Fruit fly (Drosophila melanogaster) whole organism, embryonic: ENCODE data around the gene CG1354.

ENCODE experiments used
- Antp ChIP-seq: fragments of 200-800 bp; sonication (Bioruptor generic); optimal IDR thresholded peaks from 3 replicates; lab custom pipeline; 2016; ENCODE audit warnings: missing biosample characterization, missing genetic modification characterization
- Asciz ChIP-seq: fragments of 200-800 bp; sonication (Bioruptor generic); optimal IDR thresholded peaks from 2 replicates; lab custom pipeline; 2017; ENCODE audit warnings: missing biosample characterization, mild to moderate bottlenecking, missing genetic modification characterization, missing genetic modification reagents
- CG10209 ChIP-seq: fragments of 200-800 bp; sonication (Bioruptor generic); optimal IDR thresholded peaks from 3 replicates; lab custom pipeline; 2017; ENCODE audit warnings: missing biosample characterization, mild to moderate bottlenecking, missing genetic modification characterization, missing genetic modification reagents
- CG10321 ChIP-seq: fragments of 200-800 bp; sonication (Bioruptor generic); IDR thresholded peaks from 2 replicates; pipeline ENCODE4 v1.3.6; 2022; ENCODE audit warnings: missing biosample characterization, missing genetic modification characterization
- CG10366 ChIP-seq: fragments of 200-800 bp; sonication (Bioruptor generic); IDR thresholded peaks from 2 replicates; pipeline ENCODE4 v1.3.6; 2022; ENCODE audit warnings: missing biosample characterization, missing genetic modification characterization
- CG11398 ChIP-seq: fragments of 200-800 bp; sonication (Bioruptor generic); optimal IDR thresholded peaks from 2 replicates; lab custom pipeline; 2016; ENCODE audit warnings: missing biosample characterization, missing genetic modification characterization
- CG12659 ChIP-seq: fragments of 200-800 bp; sonication (Bioruptor generic); optimal IDR thresholded peaks from 3 replicates; lab custom pipeline; 2017; ENCODE audit warnings: mild to moderate bottlenecking, missing biosample characterization, missing genetic modification reagents, missing genetic modification characterization
- CG15479 ChIP-seq: fragments of 200-800 bp; sonication (Bioruptor generic); optimal IDR thresholded peaks from 3 replicates; lab custom pipeline; 2019; ENCODE audit warnings: missing biosample characterization, mild to moderate bottlenecking, missing genetic modification characterization, moderate library complexity
- CG15601 ChIP-seq: fragments of 200-800 bp; sonication (Bioruptor generic); optimal IDR thresholded peaks from 3 replicates; lab custom pipeline; 2019; ENCODE audit warnings: missing biosample characterization, mild to moderate bottlenecking, missing genetic modification characterization, moderate library complexity
- CG16779 ChIP-seq: fragments of 200-800 bp; sonication (Bioruptor generic); IDR thresholded peaks from 2 replicates; pipeline ENCODE4 v1.3.6; 2022; ENCODE audit warnings: missing biosample characterization, missing genetic modification characterization
- CG16813 ChIP-seq: fragments of 200-800 bp; sonication (Bioruptor generic); IDR thresholded peaks from 3 replicates; pipeline ENCODE4 v1.3.6; 2022; ENCODE audit warnings: missing biosample characterization, missing genetic modification characterization; ENCODE audit not compliant: partially characterized antibody
- CG2129 ChIP-seq: fragments of 200-800 bp; sonication (Bioruptor generic); IDR thresholded peaks from 2 replicates; pipeline ENCODE4 v1.3.6; 2022; ENCODE audit warnings: missing biosample characterization, missing genetic modification characterization; ENCODE audit not compliant: partially characterized antibody
- CG2199 ChIP-seq: fragments of 200-800 bp; sonication (Bioruptor generic); IDR thresholded peaks from 3 replicates; pipeline ENCODE4 v1.3.6; 2022; ENCODE audit warnings: missing biosample characterization, missing genetic modification characterization
- CG3838 ChIP-seq: fragments of 200-800 bp; sonication (Bioruptor generic); optimal IDR thresholded peaks from 3 replicates; lab custom pipeline; 2016; ENCODE audit warnings: missing biosample characterization, missing genetic modification characterization
- CG6689 ChIP-seq: fragments of 200-800 bp; sonication (Bioruptor generic); IDR thresholded peaks from 2 replicates; pipeline ENCODE4 v1.3.6; 2022; ENCODE audit warnings: missing biosample characterization, missing genetic modification characterization
- CG6765 ChIP-seq: fragments of 200-800 bp; sonication (Bioruptor generic); optimal IDR thresholded peaks from 3 replicates; lab custom pipeline; 2017; ENCODE audit warnings: missing biosample characterization, mild to moderate bottlenecking, missing genetic modification characterization
- CG7987 ChIP-seq: fragments of 200-800 bp; sonication (Bioruptor generic); optimal IDR thresholded peaks from 2 replicates; lab custom pipeline; 2018; ENCODE audit warnings: missing biosample characterization, mild to moderate bottlenecking, missing genetic modification characterization, moderate library complexity
- CG9437 ChIP-seq: fragments of 200-800 bp; sonication (Bioruptor generic); optimal IDR thresholded peaks from 2 replicates; lab custom pipeline; 2018; ENCODE audit warnings: missing biosample characterization, mild to moderate bottlenecking, missing genetic modification characterization
- CG9727 ChIP-seq: fragments of 200-800 bp; sonication (Bioruptor generic); optimal IDR thresholded peaks from 3 replicates; lab custom pipeline; 2017; ENCODE audit warnings: missing biosample characterization, mild to moderate bottlenecking, missing genetic modification characterization
- CoRest ChIP-seq: fragments of 200-800 bp; sonication (Bioruptor generic); optimal IDR thresholded peaks from 3 replicates; lab custom pipeline; 2018; ENCODE audit warnings: missing biosample characterization, mild to moderate bottlenecking, missing genetic modification characterization, moderate library complexity
- D19A ChIP-seq: fragments of 200-800 bp; optimal IDR thresholded peaks from 3 replicates; lab custom pipeline; 2019; ENCODE audit warnings: missing biosample characterization, mild to moderate bottlenecking, missing genetic modification characterization, moderate library complexity
- D19B ChIP-seq: fragments of 200-800 bp; sonication (Bioruptor generic); optimal IDR thresholded peaks from 2 replicates; lab custom pipeline; 2017; ENCODE audit warnings: missing biosample characterization, mild to moderate bottlenecking, missing genetic modification characterization
- Dp ChIP-seq: fragments of 200-800 bp; sonication (Bioruptor generic); optimal IDR thresholded peaks from 2 replicates; lab custom pipeline; 2018; ENCODE audit warnings: missing biosample characterization, mild to moderate bottlenecking, missing genetic modification characterization, moderate library complexity
- E2f2 ChIP-seq: fragments of 200-800 bp; sonication (Bioruptor generic); IDR thresholded peaks from 2 replicates; pipeline ENCODE4 v1.3.6; 2022; ENCODE audit warnings: missing biosample characterization, missing genetic modification characterization
- HHEX ChIP-seq: fragments of 200-800 bp; sonication (Bioruptor generic); optimal IDR thresholded peaks from 3 replicates; lab custom pipeline; 2017; ENCODE audit warnings: missing biosample characterization, mild to moderate bottlenecking, missing genetic modification characterization, missing genetic modification reagents
- HLH3B ChIP-seq: fragments of 200-800 bp; sonication (Bioruptor generic); IDR thresholded peaks from 2 replicates; pipeline ENCODE4 v1.3.6; 2022; ENCODE audit warnings: missing biosample characterization, missing genetic modification characterization
- HLH4C ChIP-seq: fragments of 200-800 bp; sonication (Bioruptor generic); IDR thresholded peaks from 3 replicates; pipeline ENCODE4 v1.3.6; 2022; ENCODE audit warnings: missing biosample characterization, missing genetic modification characterization; ENCODE audit not compliant: partially characterized antibody
- Lhr ChIP-seq: fragments of 200-800 bp; sonication (Bioruptor generic); optimal IDR thresholded peaks from 3 replicates; lab custom pipeline; 2017; ENCODE audit warnings: mild to moderate bottlenecking, missing biosample characterization, missing genetic modification reagents, missing genetic modification characterization
- Mes4 ChIP-seq: fragments of 200-800 bp; sonication (Bioruptor generic); optimal IDR thresholded peaks from 2 replicates; lab custom pipeline; 2016; ENCODE audit warnings: missing biosample characterization, missing genetic modification characterization
- Myb ChIP-seq: fragments of 200-800 bp; sonication (Bioruptor generic); optimal IDR thresholded peaks from 2 replicates; lab custom pipeline; 2016; ENCODE audit warnings: missing biosample characterization, missing genetic modification characterization
- NC2α ChIP-seq: fragments of 200-800 bp; sonication (Bioruptor generic); optimal IDR thresholded peaks from 2 replicates; lab custom pipeline; 2016; ENCODE audit warnings: missing biosample characterization, missing genetic modification characterization
- Nf-YB ChIP-seq: fragments of 200-800 bp; sonication (Bioruptor generic); optimal IDR thresholded peaks from 3 replicates; lab custom pipeline; 2019; ENCODE audit warnings: missing biosample characterization, mild to moderate bottlenecking, missing genetic modification characterization, moderate library complexity
- Nf-YC ChIP-seq: fragments of 200-800 bp; optimal IDR thresholded peaks from 3 replicates; lab custom pipeline; 2019; ENCODE audit warnings: missing biosample characterization, mild to moderate bottlenecking, missing genetic modification characterization, moderate library complexity
- Opbp ChIP-seq: fragments of 200-800 bp; sonication (Bioruptor generic); IDR thresholded peaks from 3 replicates; pipeline ENCODE4 v1.3.6; 2022; ENCODE audit warnings: missing biosample characterization, missing genetic modification characterization; ENCODE audit not compliant: partially characterized antibody
- Optix ChIP-seq: fragments of 200-800 bp; sonication (Bioruptor generic); IDR thresholded peaks from 3 replicates; pipeline ENCODE4 v1.3.6; 2022; ENCODE audit warnings: missing biosample characterization, missing genetic modification characterization
- aop ChIP-seq: fragments of 200-800 bp; sonication (Bioruptor generic); IDR thresholded peaks from 2 replicates; pipeline ENCODE4 v1.3.6; 2022; ENCODE audit warnings: missing biosample characterization, missing genetic modification characterization
- bab2 ChIP-seq: fragments of 200-800 bp; sonication (Bioruptor generic); optimal IDR thresholded peaks from 2 replicates; lab custom pipeline; 2016; ENCODE audit warnings: missing biosample characterization, missing genetic modification characterization
- bcd ChIP-seq: fragments of 200-800 bp; sonication (Bioruptor generic); optimal IDR thresholded peaks from 2 replicates; lab custom pipeline; 2017; ENCODE audit warnings: missing biosample characterization, mild to moderate bottlenecking, missing genetic modification characterization
- br ChIP-seq: fragments of >200 bp; optimal IDR thresholded peaks from 2 replicates; lab custom pipeline; 2017
- chm ChIP-seq: fragments of 200-800 bp; sonication (Bioruptor generic); IDR thresholded peaks from 2 replicates; pipeline ENCODE4 v1.3.6; 2022; ENCODE audit warnings: missing biosample characterization, missing genetic modification characterization
- crp ChIP-seq, 2 experiments: fragments of 200-800 bp; sonication (Bioruptor generic); optimal IDR thresholded peaks; 2 replicates in 1 of 2; 3 replicates in 1 of 2; lab custom pipeline; 2017; ENCODE audit warnings: missing biosample characterization in 2 of 2, missing genetic modification characterization in 2 of 2, mild to moderate bottlenecking in 1 of 2, moderate library complexity in 1 of 2
- disco-r ChIP-seq: fragments of 200-800 bp; sonication (Bioruptor generic); optimal IDR thresholded peaks from 2 replicates; lab custom pipeline; 2016; ENCODE audit warnings: missing biosample characterization, missing genetic modification characterization
- dmrt99B ChIP-seq: fragments of 200-800 bp; sonication (Bioruptor generic); optimal IDR thresholded peaks from 2 replicates; lab custom pipeline; 2018; ENCODE audit warnings: missing biosample characterization, mild to moderate bottlenecking, missing genetic modification characterization, moderate library complexity
- dysf ChIP-seq: fragments of 200-800 bp; sonication (Bioruptor generic); IDR thresholded peaks from 3 replicates; pipeline ENCODE4 v1.3.6; 2022; ENCODE audit warnings: missing biosample characterization, missing genetic modification characterization
- insv ChIP-seq, 2 experiments: fragments of 200-800 bp; sonication (Bioruptor generic); optimal IDR thresholded peaks; 3 replicates each; lab custom pipeline; 2016 to 2018; ENCODE audit warnings: missing biosample characterization in 2 of 2, missing genetic modification characterization in 2 of 2
- maf-S ChIP-seq: fragments of 200-800 bp; sonication (Bioruptor generic); optimal IDR thresholded peaks from 2 replicates; lab custom pipeline; 2016; ENCODE audit warnings: missing biosample characterization, missing genetic modification characterization
- p53 ChIP-seq: fragments of 200-800 bp; sonication (Bioruptor generic); optimal IDR thresholded peaks from 2 replicates; lab custom pipeline; 2016; ENCODE audit warnings: missing biosample characterization, missing genetic modification characterization
- pan ChIP-seq, 4 experiments: fragments of >200 bp in 3 of 4; fragments of 200-800 bp in 1 of 4; sonication (Bioruptor generic) in 1 of 4; optimal IDR thresholded peaks in 3 of 4; IDR thresholded peaks in 1 of 4; 2 replicates each; pipeline versions ENCODE4 v1.3.6 to Lab custom; 2017 to 2022; ENCODE audit warnings: missing biosample characterization in 2 of 4, missing genetic modification characterization in 2 of 4, mixed read lengths in 1 of 4
- pita ChIP-seq: fragments of 200-800 bp; sonication (Bioruptor generic); optimal IDR thresholded peaks from 2 replicates; lab custom pipeline; 2017; ENCODE audit warnings: missing biosample characterization, mild to moderate bottlenecking, missing genetic modification characterization
- sisA ChIP-seq: fragments of 200-800 bp; sonication (Bioruptor generic); IDR thresholded peaks from 2 replicates; pipeline ENCODE4 v1.3.6; 2022; ENCODE audit warnings: missing biosample characterization, missing genetic modification characterization
- so ChIP-seq: fragments of 200-800 bp; sonication (Bioruptor generic); IDR thresholded peaks from 3 replicates; pipeline ENCODE4 v1.3.6; 2022; ENCODE audit warnings: missing biosample characterization, missing genetic modification characterization

Gene CG1354

DNA sequence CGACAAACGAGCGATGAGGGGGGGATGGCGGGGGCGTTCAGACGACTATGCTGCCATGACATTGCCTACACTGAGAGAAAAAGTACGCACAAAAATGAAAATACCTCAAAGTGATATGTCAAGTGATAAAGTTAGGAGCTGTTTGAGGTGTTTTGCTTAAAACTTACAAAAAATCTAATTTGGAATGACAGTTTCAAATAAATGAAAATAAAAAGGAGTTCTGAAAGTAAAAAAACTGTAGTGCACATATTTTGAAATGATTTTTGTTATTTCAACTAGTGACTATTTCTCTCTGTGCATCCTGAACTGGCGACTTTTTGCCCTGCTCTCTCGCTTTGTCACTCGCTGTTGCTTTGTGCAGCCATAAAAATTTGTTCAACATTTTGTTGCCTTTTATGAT is 51.4 kb downstream of the CG1354 start (continued):
- TF ChIP-seq chm (GFP tag; lab: Robert Waterston, UW) (no peak), insv (GFP tag; optimal IDR thresholded peaks at IDR 0.05; lab: Kevin White, UChicago) (no peak), CG15479 (GFP tag; lab: Kevin White, UChicago) (no peak), CG10321 (GFP tag; lab: Robert Waterston, UW) (no peak), pita (GFP tag; lab: Kevin White, UChicago) (no peak), Antp (GFP tag; lab: Kevin White, UChicago) (no peak), maf-S (GFP tag; lab: Kevin White, UChicago) (no peak), CG10366 (GFP tag; lab: Robert Waterston, UW) (no peak; the same call in 1 of the 2 replicates), CG3838 (GFP tag; lab: Kevin White, UChicago) (no peak), CG2199 (no peak), HLH4C (GFP tag; lab: Robert Waterston, UW) (no peak), Asciz (GFP tag; lab: Kevin White, UChicago) (no peak), CG11398 (GFP tag; lab: Kevin White, UChicago) (no peak), E2f2 (GFP tag; lab: Robert Waterston, UW) (no peak), CG15601 (tag; lab: Kevin White, UChicago) (no peak), CG6689 (GFP tag; lab: Robert Waterston, UW) (no peak), bab2 (GFP tag; lab: Kevin White, UChicago) (no peak), Dp (no peak), Optix (GFP tag; lab: Robert Waterston, UW) (no peak), aop (GFP tag; lab: Robert Waterston, UW) (no peak), CG16779 (no peak), p53 (GFP tag; lab: Kevin White, UChicago) (no peak), Opbp (GFP tag; lab: Robert Waterston, UW) (no peak), CG9437 (GFP tag; lab: Kevin White, UChicago) (no peak), NC2α (GFP tag; lab: Kevin White, UChicago) (no peak), CoRest (peak; percentile 3), dmrt99B (tag; lab: Kevin White, UChicago) (peak; percentile 10), sisA (GFP tag; lab: Robert Waterston, UW) (0 out of 2 replicates have a peak, but pooled peaks have one; percentile 16), CG12659 (no peak), HLH3B (no peak), CG2129 (GFP tag; lab: Robert Waterston, UW) (no peak), Myb (GFP tag; lab: Kevin White, UChicago) (no peak), CG6765 (GFP tag; lab: Kevin White, UChicago) (no peak), Mes4 (no peak), dysf (GFP tag; lab: Robert Waterston, UW) (0 out of 3 replicates have a peak, but pooled peaks have one; percentile 28), D19A (tag; lab: Kevin White, UChicago) (no peak), Nf-YC (no peak), CG10209 (peak; percentile 8), Lhr (GFP tag; lab: Kevin White, UChicago) (no peak), CG16813 (GFP tag; lab: Robert Waterston, UW) (no peak), bcd (GFP tag; lab: Kevin White, UChicago) (peak; percentile 15), so (GFP tag; lab: Robert Waterston, UW) (no peak), Nf-YB (GFP tag; lab: Kevin White, UChicago) (no peak), br (no peak), crp (GFP tag; optimal IDR thresholded peaks at IDR 0.05; lab: Kevin White, UChicago) (no peak), CG7987 (GFP tag; lab: Kevin White, UChicago) (no peak), pan (optimal IDR thresholded peaks at IDR 0.05; lab: Kevin White, UChicago) (no peak), pan (GFP tag; optimal IDR thresholded peaks at IDR 0.05 in 1 of 2, IDR thresholded peaks at IDR 0.05 in 1 of 2) (peak in 1 of 2 experiments; percentile 25), disco-r (GFP tag; lab: Kevin White, UChicago) (no peak), CG9727 (GFP tag; lab: Kevin White, UChicago) (peak; percentile 6), D19B (GFP tag; lab: Kevin White, UChicago) (no peak), HHEX (no peak)
